Fruit fly (Drosophila melanogaster) ovary, adult (tissue): Measurements from ENCODE around the gene CG2747.
"Not testable (repeated sequence)": the region's sequence is repeated elsewhere in the genome, so short reads cannot be mapped to it uniquely, and the experiment has no call there.

ENCODE experiments used
- CG17801 ChIP-seq: fragments of 200-800 bp; optimal IDR thresholded peaks from 2 replicates; lab custom pipeline; 2019; ENCODE audit warnings: missing biosample characterization, mild to moderate bottlenecking, missing genetic modification characterization, moderate library complexity; ENCODE audit not compliant: partially characterized antibody

Gene CG2747

dm6 chr3R:8030151-8030899 lies at the start of gene CG2747, which contains the start of gene CG10903:
Gene CG2747 (minus strand): TSS chr3R:8030790.
Gene CG10903 (plus strand): TSS chr3R:8030411.
- TF ChIP-seq CG17801 (GFP tag; lab: Kevin White, UChicago), result peak; percentile 28

DNA sequence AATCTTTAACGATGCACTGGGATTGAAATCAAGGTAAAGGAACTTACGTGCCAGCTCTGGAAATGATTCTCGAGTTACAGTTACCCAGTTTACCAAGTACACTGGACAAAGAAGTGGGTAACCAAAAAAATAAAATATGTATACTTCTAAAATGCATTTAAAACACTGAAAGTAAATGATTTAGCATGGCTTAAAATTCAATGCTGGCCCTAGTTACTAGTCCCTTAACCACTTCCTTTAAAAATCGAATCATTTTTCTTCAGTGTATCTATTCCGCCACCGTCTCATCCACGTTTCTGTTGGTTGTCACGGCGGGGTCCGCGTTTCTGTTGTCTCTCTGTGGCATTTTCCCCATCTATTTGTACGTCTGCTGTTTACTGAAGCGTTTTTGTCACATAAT lies 42.0 kb upstream of the CG2747 start:
- TF ChIP-seq CG17801 (GFP tag; lab: Kevin White, UChicago), result no peak

DNA sequence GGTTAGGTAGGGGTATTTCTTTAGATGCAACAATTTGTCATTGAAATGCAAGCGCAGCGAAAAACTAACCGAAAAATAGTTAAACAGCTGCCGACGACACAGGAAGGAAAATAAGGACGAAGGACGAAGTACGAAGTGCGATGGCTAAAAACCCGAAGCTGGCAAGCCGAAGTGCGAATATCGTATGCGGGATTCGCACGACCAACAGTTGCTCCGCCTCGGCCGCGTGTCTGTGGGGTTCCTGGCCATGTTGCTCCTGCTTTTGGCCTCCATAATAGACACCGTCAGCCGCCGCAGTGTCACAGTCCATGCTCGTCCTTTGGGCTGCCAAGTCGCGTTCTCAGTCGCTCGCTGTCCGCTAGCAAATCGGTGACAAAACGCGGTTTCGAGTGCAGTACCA lies 28.4 kb upstream of the CG2747 start, which contains the start of gene mAChR-B:
mAChR-B (plus strand) TSS at position 301 of the 400 bp plus-strand sequence.
- no peak for TF ChIP-seq CG17801 (GFP tag; lab: Kevin White, UChicago)

DNA sequence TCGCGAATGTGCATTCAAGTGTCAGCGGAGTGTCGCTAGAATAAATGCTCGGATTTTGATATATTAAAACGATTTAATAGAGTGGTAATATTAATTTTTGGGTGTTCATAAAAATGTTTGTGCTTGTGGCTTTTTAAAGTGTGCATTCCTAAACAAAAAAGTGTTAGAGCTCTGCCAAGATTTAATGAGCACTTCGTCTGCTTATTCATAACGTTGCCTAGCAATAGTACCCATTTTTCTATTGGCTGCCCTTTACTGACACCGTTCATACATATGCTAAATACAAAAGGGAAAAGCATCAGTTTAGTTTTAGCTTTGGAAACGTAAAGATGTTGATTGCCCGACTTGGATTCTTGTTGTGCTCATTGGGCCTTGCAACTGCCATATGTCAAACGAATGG lies 18.8 kb upstream of the CG2747 start, which contains the start of gene CG43061:
CG43061 (plus strand) TSS at position 301 of the 400 bp plus-strand sequence.
- not testable (repeated sequence) for TF ChIP-seq CG17801 (GFP tag; lab: Kevin White, UChicago)

- TF ChIP-seq CG17801 (GFP tag; lab: Kevin White, UChicago), result not testable (repeated sequence)
Observed at dm6 chr3R:8048867-8049266, 18.3 kb upstream of the CG2747 start, which contains the start of gene CG43618. Gene CG43618 (plus strand): TSS chr3R:8049167.

DNA sequence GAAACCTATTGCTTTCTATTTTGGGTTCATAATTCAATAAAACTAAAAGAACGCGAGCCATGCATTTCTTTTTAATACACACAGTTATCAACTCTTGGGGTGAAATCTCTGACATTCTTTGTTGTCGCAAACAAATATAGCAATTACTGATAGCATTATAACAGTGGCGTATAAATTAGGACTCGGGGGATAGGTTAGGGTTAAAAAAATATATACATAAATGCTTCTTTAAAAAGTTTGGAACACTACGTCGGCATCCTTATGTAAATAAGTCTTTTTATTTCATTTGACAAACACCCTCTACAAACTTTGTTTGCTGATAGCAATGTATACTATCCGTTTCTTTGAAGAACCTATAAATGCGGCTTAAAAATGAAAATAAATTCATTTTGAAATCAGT lies 10.3 kb upstream of the CG2747 start, which contains the start of gene CG43060:
CG43060 (plus strand) TSS at position 382 of the 400 bp plus-strand sequence.
- no peak for TF ChIP-seq CG17801 (GFP tag; lab: Kevin White, UChicago)

DNA sequence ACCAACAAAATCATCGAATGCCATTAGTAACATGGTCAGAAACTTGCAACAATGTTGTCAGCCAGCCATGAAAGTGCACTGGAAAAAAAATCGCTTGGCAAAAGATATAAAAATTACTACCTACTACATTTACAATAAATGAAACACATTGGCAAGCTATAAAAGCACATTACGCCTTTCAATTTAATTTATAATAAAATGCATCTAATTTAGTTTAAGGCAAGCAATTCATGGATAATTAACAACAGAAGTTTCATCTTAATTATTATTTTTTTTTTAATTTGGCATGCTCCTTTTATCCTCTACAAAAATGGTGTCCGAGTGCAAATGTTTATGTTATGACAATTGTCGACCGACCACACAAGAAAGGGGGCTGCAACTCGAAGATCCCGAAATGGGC lies 8.3 kb upstream of the CG2747 start:
- no peak for TF ChIP-seq CG17801 (GFP tag; lab: Kevin White, UChicago)

DNA sequence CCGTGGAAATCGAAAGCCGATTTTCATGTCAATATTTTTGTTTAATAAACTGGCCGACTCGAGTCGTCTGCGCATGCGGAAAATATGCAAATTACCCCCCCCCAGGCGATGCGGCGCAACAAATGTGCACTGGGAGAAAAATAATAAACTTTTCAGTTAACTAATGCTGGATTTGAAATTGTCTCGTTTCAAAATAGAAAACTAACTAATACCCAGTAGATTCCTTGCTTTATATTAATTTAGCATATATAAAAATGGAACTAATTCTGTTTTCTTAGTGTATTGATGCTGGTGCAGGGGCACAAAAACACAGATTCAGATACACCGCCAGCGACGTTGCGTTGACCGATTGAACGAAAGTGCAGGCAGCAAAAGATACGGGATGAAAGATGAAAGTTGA lies 7.3 kb upstream of the CG2747 start:
- TF ChIP-seq CG17801 (GFP tag; lab: Kevin White, UChicago), result no peak

DNA sequence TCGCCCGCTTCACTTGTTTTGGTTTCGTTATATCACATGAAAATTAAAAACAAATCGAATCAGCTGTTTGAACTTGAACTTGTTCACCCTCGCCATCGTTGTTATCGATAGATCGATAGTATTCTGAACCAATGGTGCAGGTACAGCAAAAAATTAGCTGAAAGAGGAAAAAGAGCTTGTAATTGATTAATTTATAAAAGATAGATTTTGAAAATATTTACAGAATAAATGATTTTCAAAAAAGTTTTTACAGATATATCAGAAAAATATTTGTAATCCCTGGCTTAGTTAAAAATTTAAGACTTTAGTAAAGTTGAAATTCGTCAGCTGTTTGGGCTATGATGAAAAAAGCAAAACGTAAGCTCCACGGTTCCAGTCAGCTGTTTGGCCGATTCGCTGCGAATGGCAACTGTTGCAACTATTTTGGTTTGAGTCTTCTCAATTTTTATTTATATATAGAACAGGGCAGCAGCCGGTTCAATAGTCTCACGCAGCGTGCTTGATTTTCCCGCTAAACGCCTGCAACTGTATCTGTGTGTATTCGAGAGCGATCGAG lies 2.4 kb upstream of the CG2747 start, which contains the start of the genes CG11035 and unc-45:
CG11035 (minus strand) TSS at position 87 of the 556 bp plus-strand sequence.
unc-45 (plus strand) TSS at position 379 of the 556 bp plus-strand sequence.
- peak; percentile 32 for TF ChIP-seq CG17801 (GFP tag; lab: Kevin White, UChicago)

- TF ChIP-seq CG17801 (GFP tag; lab: Kevin White, UChicago), result no peak
Observed at dm6 chr3R:8029496-8030013, 1.0 kb downstream of the CG2747 start, which contains the start of gene ImpE3. Gene ImpE3 (minus strand): TSS chr3R:8029546.

DNA sequence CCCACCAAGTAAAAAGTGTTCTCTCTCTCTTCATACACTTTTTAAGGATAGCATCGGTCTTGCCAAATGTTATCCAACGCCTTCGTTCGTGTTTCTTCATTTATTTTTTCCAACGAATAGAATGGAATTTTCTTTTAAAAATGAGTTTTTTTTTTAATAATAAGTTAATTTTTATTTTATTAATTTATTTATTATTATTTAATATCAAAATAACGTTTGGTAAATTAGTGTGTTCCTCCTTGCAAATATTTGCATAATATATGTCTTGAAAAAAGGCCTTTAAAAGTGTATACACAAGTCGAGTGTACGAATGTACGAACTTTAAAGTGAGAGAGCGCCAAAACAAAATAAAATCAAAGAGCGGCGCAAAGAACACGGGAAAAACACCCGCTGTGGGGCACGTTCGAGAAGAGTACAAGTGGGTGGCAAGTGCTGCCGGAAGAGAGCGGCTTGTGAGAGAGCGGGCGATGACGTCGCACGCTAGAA lies 3.3 kb downstream of the CG2747 start:
- TF ChIP-seq CG17801 (GFP tag; lab: Kevin White, UChicago), result peak; percentile 16

DNA sequence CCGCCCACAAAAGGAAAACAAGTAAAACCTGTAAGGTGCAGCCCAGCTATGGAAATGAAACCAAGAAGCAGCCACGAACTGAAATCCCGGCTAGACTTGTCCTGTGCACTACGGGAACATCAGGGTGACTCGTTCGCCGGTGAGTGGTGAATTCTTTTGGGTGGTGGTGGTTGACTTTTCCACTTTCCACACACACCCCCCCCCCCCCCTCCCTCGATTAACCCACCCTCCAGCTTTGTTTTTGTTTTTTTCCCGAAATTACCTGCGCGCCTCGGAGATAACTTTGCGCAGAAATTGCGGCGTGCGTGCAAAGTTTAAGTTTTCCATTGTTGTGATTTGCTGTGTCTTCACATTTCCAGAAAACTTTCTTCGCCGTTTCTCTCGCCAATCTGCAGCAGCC lies 4.1 kb downstream of the CG2747 start:
- TF ChIP-seq CG17801 (GFP tag; lab: Kevin White, UChicago), result no peak

DNA sequence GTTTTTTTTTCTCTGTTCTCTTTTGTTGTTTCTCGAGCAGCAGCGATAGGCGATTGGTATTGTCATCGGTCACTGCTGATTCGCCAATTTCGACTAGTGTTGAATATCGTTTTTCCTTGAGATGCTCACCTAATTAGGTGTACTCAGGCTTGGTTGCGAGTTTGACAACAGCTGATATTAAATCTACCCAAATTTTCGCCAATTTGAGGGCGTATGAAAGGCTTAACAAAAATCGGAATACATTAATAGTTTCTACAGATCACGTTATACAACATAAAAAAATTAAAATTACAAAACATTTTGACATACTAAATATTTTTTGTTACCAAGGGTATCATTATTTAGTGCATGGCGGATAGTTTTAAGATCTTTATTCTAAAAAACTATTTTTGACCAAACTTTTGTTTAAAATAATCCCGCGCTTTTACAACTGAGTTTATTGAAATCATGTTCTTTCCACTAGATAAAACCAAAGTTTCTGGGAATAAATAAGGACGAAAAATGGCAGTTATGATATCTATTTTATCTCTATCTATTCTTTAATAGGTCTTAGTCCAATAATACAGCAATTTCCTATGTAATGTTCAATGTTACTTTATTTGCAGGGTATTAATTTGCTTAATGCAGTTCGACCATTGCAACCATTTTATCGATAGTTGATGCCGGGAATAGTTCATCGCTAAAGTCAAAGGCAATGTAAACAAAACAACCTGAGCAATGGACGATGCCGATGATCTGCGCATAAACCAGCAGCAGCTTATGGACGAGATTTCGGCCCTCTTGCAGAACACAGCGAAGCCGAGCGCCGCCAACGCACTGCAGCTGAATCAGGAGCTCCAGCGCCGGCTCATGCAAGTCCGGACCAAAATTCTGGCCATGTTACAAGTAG lies 17.2 kb downstream of the CG2747 start, which contains the start of the genes CG10435 and Pbp95:
CG10435 (minus strand) TSS at position 81 of the 889 bp plus-strand sequence.
Pbp95 (plus strand) TSS at position 671 of the 889 bp plus-strand sequence.
- TF ChIP-seq CG17801 (GFP tag; lab: Kevin White, UChicago), result peak; percentile 66

DNA sequence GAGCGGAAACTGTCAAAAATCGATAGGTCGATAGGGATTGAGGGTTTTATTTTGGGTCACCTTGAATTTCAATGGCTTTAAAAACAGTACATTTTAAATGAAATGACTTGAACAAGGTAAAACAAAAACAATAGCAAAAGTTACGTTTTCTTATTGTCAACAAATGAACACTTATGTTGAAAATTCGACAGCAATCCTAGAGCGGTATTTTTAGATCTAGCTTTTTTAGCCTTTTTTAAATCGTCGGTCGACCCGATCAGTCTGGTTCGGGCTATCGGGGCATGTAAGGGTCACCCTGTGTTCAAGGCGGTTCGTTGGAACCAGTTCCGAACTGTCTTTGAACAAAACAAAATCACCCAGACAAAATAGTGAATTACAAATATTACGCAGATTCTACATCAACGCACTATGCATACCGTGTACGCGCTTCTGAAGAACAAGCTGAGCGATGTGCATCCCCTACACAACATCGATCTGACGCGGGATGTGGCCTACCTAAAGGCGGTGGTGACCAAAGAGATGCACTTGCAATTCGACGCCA lies 21.4 kb downstream of the CG2747 start, which contains the start of the genes CG11052 and CG3223:
CG11052 (minus strand) TSS at position 218 of the 541 bp plus-strand sequence.
CG3223 (plus strand) TSS at position 321 of the 541 bp plus-strand sequence.
- peak; percentile 26 for TF ChIP-seq CG17801 (GFP tag; lab: Kevin White, UChicago)
